Fruit fly (Drosophila melanogaster) whole organism, embryonic: ENCODE measurements around the gene Pur-alpha.

Experiments used
- Atf-2 ChIP-seq: fragments of 200-800 bp; sonication (Bioruptor generic); optimal IDR thresholded peaks from 2 replicates; lab custom pipeline; 2016; ENCODE audit warnings: missing biosample characterization, missing genetic modification characterization
- Awh ChIP-seq: fragments of 200-800 bp; sonication (Bioruptor generic); IDR thresholded peaks from 2 replicates; pipeline ENCODE4, ENCODE4 v1.3.6; 2022; ENCODE audit warnings: missing biosample characterization, missing genetic modification characterization
- Blimp-1 ChIP-seq: fragments of 200-800 bp; sonication (Bioruptor generic); optimal IDR thresholded peaks from 3 replicates; lab custom pipeline; 2018; ENCODE audit warnings: missing biosample characterization, missing genetic modification characterization, mild to moderate bottlenecking, moderate library complexity, missing genetic modification reagents
- CG11723 ChIP-seq: fragments of 200-800 bp; sonication (Bioruptor generic); optimal IDR thresholded peaks from 2 replicates; lab custom pipeline; 2017; ENCODE audit warnings: missing biosample characterization, mild to moderate bottlenecking, missing genetic modification characterization
- CG12659 ChIP-seq: fragments of 200-800 bp; sonication (Bioruptor generic); optimal IDR thresholded peaks from 3 replicates; lab custom pipeline; 2017; ENCODE audit warnings: mild to moderate bottlenecking, missing biosample characterization, missing genetic modification reagents, missing genetic modification characterization
- CG13894 ChIP-seq: fragments of 200-800 bp; sonication (Bioruptor generic); optimal IDR thresholded peaks from 3 replicates; lab custom pipeline; 2018; ENCODE audit warnings: missing biosample characterization, mild to moderate bottlenecking, missing genetic modification characterization, moderate library complexity
- CG1529 ChIP-seq: fragments of 200-800 bp; sonication (Bioruptor generic); optimal IDR thresholded peaks from 3 replicates; lab custom pipeline; 2018; ENCODE audit warnings: missing biosample characterization, missing genetic modification characterization
- CG15479 ChIP-seq: fragments of 200-800 bp; sonication (Bioruptor generic); optimal IDR thresholded peaks from 3 replicates; lab custom pipeline; 2019; ENCODE audit warnings: missing biosample characterization, mild to moderate bottlenecking, missing genetic modification characterization, moderate library complexity
- CG15514 ChIP-seq: fragments of 200-800 bp; sonication (Bioruptor generic); optimal IDR thresholded peaks from 3 replicates; lab custom pipeline; 2017; ENCODE audit warnings: missing biosample characterization, missing genetic modification characterization, mild to moderate bottlenecking, moderate library complexity, missing genetic modification reagents
- CG1603 ChIP-seq: fragments of 200-800 bp; sonication (Bioruptor generic); optimal IDR thresholded peaks from 2 replicates; lab custom pipeline; 2019; ENCODE audit warnings: missing biosample characterization, mild to moderate bottlenecking, missing genetic modification characterization, moderate library complexity
- CG17361 ChIP-seq: fragments of 200-800 bp; sonication (Bioruptor generic); IDR thresholded peaks from 3 replicates; pipeline ENCODE4 v1.3.6; 2022; ENCODE audit warnings: missing biosample characterization, missing genetic modification characterization
- CG17612 ChIP-seq: fragments of 200-800 bp; sonication (Bioruptor generic); IDR thresholded peaks from 2 replicates; pipeline ENCODE4 v1.3.6; 2022; ENCODE audit warnings: missing biosample characterization, missing genetic modification characterization
- CG18262 ChIP-seq: fragments of 200-800 bp; optimal IDR thresholded peaks from 3 replicates; lab custom pipeline; 2019; ENCODE audit warnings: missing biosample characterization, mild to moderate bottlenecking, missing genetic modification characterization, moderate library complexity
- CG18619 ChIP-seq: fragments of 200-800 bp; sonication (Bioruptor generic); optimal IDR thresholded peaks from 3 replicates; lab custom pipeline; 2017; ENCODE audit warnings: missing biosample characterization, mild to moderate bottlenecking, missing genetic modification characterization
- CG2199 ChIP-seq: fragments of 200-800 bp; sonication (Bioruptor generic); IDR thresholded peaks from 3 replicates; pipeline ENCODE4 v1.3.6; 2022; ENCODE audit warnings: missing biosample characterization, missing genetic modification characterization
- CG30020 ChIP-seq: fragments of 200-800 bp; optimal IDR thresholded peaks from 2 replicates; lab custom pipeline; 2019; ENCODE audit warnings: missing biosample characterization, mild to moderate bottlenecking, missing genetic modification characterization, moderate library complexity
- CG4360 ChIP-seq: fragments of 200-800 bp; sonication (Bioruptor generic); IDR thresholded peaks from 2 replicates; pipeline ENCODE4 v1.3.6; 2022; ENCODE audit warnings: missing biosample characterization, missing genetic modification characterization
- CG5245 ChIP-seq: fragments of 200-800 bp; sonication (Bioruptor generic); optimal IDR thresholded peaks from 3 replicates; lab custom pipeline; 2016; ENCODE audit warnings: missing biosample characterization, missing genetic modification characterization
- CG6765 ChIP-seq: fragments of 200-800 bp; sonication (Bioruptor generic); optimal IDR thresholded peaks from 3 replicates; lab custom pipeline; 2017; ENCODE audit warnings: missing biosample characterization, mild to moderate bottlenecking, missing genetic modification characterization
- CG7357 ChIP-seq: fragments of 200-800 bp; sonication (Bioruptor generic); IDR thresholded peaks from 3 replicates; pipeline ENCODE4 v1.3.6; 2022; ENCODE audit warnings: missing biosample characterization, missing genetic modification characterization
- CG8924 ChIP-seq: fragments of 200-800 bp; optimal IDR thresholded peaks from 3 replicates; lab custom pipeline; 2019; ENCODE audit warnings: missing biosample characterization, mild to moderate bottlenecking, missing genetic modification characterization, moderate library complexity
- CG9215 ChIP-seq: fragments of 200-800 bp; sonication (Bioruptor generic); IDR thresholded peaks from 2 replicates; pipeline ENCODE4 v1.3.6; 2022; ENCODE audit warnings: missing biosample characterization, missing genetic modification characterization
- CG9437 ChIP-seq: fragments of 200-800 bp; sonication (Bioruptor generic); optimal IDR thresholded peaks from 2 replicates; lab custom pipeline; 2018; ENCODE audit warnings: missing biosample characterization, mild to moderate bottlenecking, missing genetic modification characterization
- CG9727 ChIP-seq: fragments of 200-800 bp; sonication (Bioruptor generic); optimal IDR thresholded peaks from 3 replicates; lab custom pipeline; 2017; ENCODE audit warnings: missing biosample characterization, mild to moderate bottlenecking, missing genetic modification characterization
- CTCF ChIP-seq: fragments of 200-800 bp; sonication (Bioruptor generic); optimal IDR thresholded peaks from 2 replicates; lab custom pipeline; 2017; ENCODE audit warnings: missing biosample characterization, mild to moderate bottlenecking, missing genetic modification characterization, moderate library complexity
- Eip74EF ChIP-seq, 2 experiments: fragments of 200-800 bp in 1 of 2; fragments of >200 bp in 1 of 2; sonication (Bioruptor generic) in 1 of 2; optimal IDR thresholded peaks; 2 replicates each; lab custom pipeline; 2017 to 2019; ENCODE audit warnings: missing biosample characterization in 2 of 2, missing genetic modification characterization in 2 of 2, mild to moderate bottlenecking in 1 of 2, moderate library complexity in 1 of 2
- Myb ChIP-seq: fragments of 200-800 bp; sonication (Bioruptor generic); optimal IDR thresholded peaks from 2 replicates; lab custom pipeline; 2016; ENCODE audit warnings: missing biosample characterization, missing genetic modification characterization
- PHDP ChIP-seq: fragments of 200-800 bp; sonication (Bioruptor generic); optimal IDR thresholded peaks from 3 replicates; lab custom pipeline; 2018; ENCODE audit warnings: missing biosample characterization, mild to moderate bottlenecking, missing genetic modification characterization, moderate library complexity
- Ptx1 ChIP-seq: fragments of 200-800 bp; sonication (Bioruptor generic); IDR thresholded peaks from 2 replicates; pipeline ENCODE4 v1.3.6; 2022; ENCODE audit warnings: missing biosample characterization, missing genetic modification characterization
- Ssrp ChIP-seq: fragments of 200-800 bp; sonication (Bioruptor generic); optimal IDR thresholded peaks from 2 replicates; lab custom pipeline; 2018; ENCODE audit warnings: missing biosample characterization, mild to moderate bottlenecking, missing genetic modification characterization, moderate library complexity
- Stat92E ChIP-seq, 3 experiments: fragments of >200 bp in 2 of 3; fragments of 200-800 bp in 1 of 3; sonication (Bioruptor generic) in 1 of 3; optimal IDR thresholded peaks; 2 replicates each; lab custom pipeline; 2017 to 2019; ENCODE audit warnings: missing biosample characterization in 3 of 3, missing genetic modification characterization in 3 of 3, mild to moderate bottlenecking in 1 of 3, moderate library complexity in 1 of 3
- Taf1 ChIP-seq: fragments of 200-800 bp; sonication (Bioruptor generic); IDR thresholded peaks from 2 replicates; pipeline ENCODE4 v1.3.6; 2022; ENCODE audit warnings: missing biosample characterization, missing genetic modification characterization
- btn ChIP-seq: fragments of 200-800 bp; sonication (Bioruptor generic); optimal IDR thresholded peaks from 2 replicates; lab custom pipeline; 2016; ENCODE audit warnings: missing biosample characterization, missing genetic modification characterization
- corto ChIP-seq: fragments of 200-800 bp; sonication (Bioruptor generic); optimal IDR thresholded peaks from 2 replicates; lab custom pipeline; 2016; ENCODE audit warnings: missing biosample characterization, mild to moderate bottlenecking, missing genetic modification characterization, moderate library complexity
- crol ChIP-seq: fragments of 200-800 bp; sonication (Bioruptor generic); IDR thresholded peaks from 2 replicates; pipeline ENCODE4 v1.3.6; 2022; ENCODE audit warnings: missing biosample characterization, missing genetic modification characterization
- dpn ChIP-seq, 2 experiments: fragments of 200-800 bp; sonication (Bioruptor generic); optimal IDR thresholded peaks; 3 replicates each; lab custom pipeline; 2016; ENCODE audit warnings: missing biosample characterization in 2 of 2, missing genetic modification characterization in 2 of 2
- fd102C ChIP-seq: fragments of 200-800 bp; sonication (Bioruptor generic); optimal IDR thresholded peaks from 2 replicates; lab custom pipeline; 2018; ENCODE audit warnings: missing biosample characterization, mild to moderate bottlenecking, missing genetic modification characterization, moderate library complexity
- gem ChIP-seq: fragments of 200-800 bp; sonication (Bioruptor generic); optimal IDR thresholded peaks from 2 replicates; lab custom pipeline; 2019; ENCODE audit warnings: missing biosample characterization, mild to moderate bottlenecking, missing genetic modification characterization, moderate library complexity
- jumu ChIP-seq: fragments of 200-800 bp; sonication (Bioruptor generic); optimal IDR thresholded peaks from 3 replicates; lab custom pipeline; 2016; ENCODE audit warnings: missing biosample characterization, missing genetic modification characterization
- nerfin-1 ChIP-seq: fragments of 200-800 bp; sonication (Bioruptor generic); optimal IDR thresholded peaks from 3 replicates; lab custom pipeline; 2019; ENCODE audit warnings: missing biosample characterization, mild to moderate bottlenecking, missing genetic modification characterization, moderate library complexity
- onecut ChIP-seq: fragments of 200-800 bp; sonication (Bioruptor generic); IDR thresholded peaks from 2 replicates; pipeline ENCODE4 v1.3.6; 2022; ENCODE audit warnings: missing biosample characterization, missing genetic modification characterization
- pfk ChIP-seq: fragments of 200-800 bp; sonication (Bioruptor generic); optimal IDR thresholded peaks from 2 replicates; lab custom pipeline; 2018; ENCODE audit warnings: missing biosample characterization, mild to moderate bottlenecking, missing genetic modification characterization, moderate library complexity
- pros ChIP-seq: fragments of 200-800 bp; sonication (Bioruptor generic); optimal IDR thresholded peaks from 3 replicates; lab custom pipeline; 2019; ENCODE audit warnings: missing biosample characterization, mild to moderate bottlenecking, missing genetic modification characterization, moderate library complexity
- pzg ChIP-seq: fragments of 200-800 bp; sonication (Bioruptor generic); optimal IDR thresholded peaks from 3 replicates; lab custom pipeline; 2018; ENCODE audit warnings: missing biosample characterization, mild to moderate bottlenecking, missing genetic modification characterization, moderate library complexity
- repo ChIP-seq: fragments of 200-800 bp; sonication (Bioruptor generic); optimal IDR thresholded peaks from 2 replicates; lab custom pipeline; 2016; ENCODE audit warnings: missing biosample characterization, missing genetic modification characterization
- zf30C ChIP-seq: fragments of 200-800 bp; sonication (Bioruptor generic); optimal IDR thresholded peaks from 3 replicates; lab custom pipeline; 2018; ENCODE audit warnings: missing biosample characterization, mild to moderate bottlenecking, missing genetic modification characterization

The Pur-alpha gene

dm6 chr4:576439-576838, 18.6 kb downstream of the Pur-alpha start:
- no peak for TF ChIP-seq jumu (GFP tag; lab: Kevin White, UChicago)
- no peak for TF ChIP-seq Eip74EF (GFP tag; optimal IDR thresholded peaks at IDR 0.05; lab: Kevin White, UChicago)
- no peak for TF ChIP-seq PHDP (tag; lab: Kevin White, UChicago)
- no peak for TF ChIP-seq repo (GFP tag; lab: Kevin White, UChicago)
- no peak for TF ChIP-seq CG6765
- no peak for TF ChIP-seq zf30C (GFP tag; lab: Kevin White, UChicago)
- TF ChIP-seq corto (GFP tag; lab: Kevin White, UChicago), result no peak
- TF ChIP-seq CTCF (GFP tag; lab: Kevin White, UChicago), result no peak
- no peak for TF ChIP-seq CG18619 (GFP tag; lab: Kevin White, UChicago)
- no peak for TF ChIP-seq dpn (GFP tag; optimal IDR thresholded peaks at IDR 0.05; lab: Kevin White, UChicago)
- TF ChIP-seq CG9437 (GFP tag; lab: Kevin White, UChicago), result no peak
- no peak for TF ChIP-seq Ssrp (tag; lab: Kevin White, UChicago)
- no peak for TF ChIP-seq btn (GFP tag; lab: Kevin White, UChicago)
- TF ChIP-seq Awh (GFP tag; lab: Robert Waterston, UW), result no peak
- no peak for TF ChIP-seq CG18262 (tag; lab: Kevin White, UChicago)

- TF ChIP-seq Ptx1 (GFP tag; lab: Robert Waterston, UW), result no peak
- TF ChIP-seq CG15514 (GFP tag; lab: Kevin White, UChicago), result peak; percentile 97
- TF ChIP-seq CG2199 (GFP tag; lab: Robert Waterston, UW), result 0 out of 3 replicates have a peak, but pooled peaks have one; percentile 29
- TF ChIP-seq gem (tag; lab: Kevin White, UChicago), result peak; percentile 5
Observed at dm6 chr4:582836-583235, 25.0 kb downstream of the Pur-alpha start, which contains the start of gene CG1909. CG1909 (plus strand) TSS chr4:583108.

dm6 chr4:588514-588913, 30.7 kb downstream of the Pur-alpha start:
- peak; percentile 39; the same call in 1 of the 2 replicates for TF ChIP-seq onecut (GFP tag; lab: Robert Waterston, UW)
- TF ChIP-seq CG4360 (GFP tag; lab: Robert Waterston, UW), result no peak
- peak; percentile 90 for TF ChIP-seq Blimp-1
- TF ChIP-seq CG5245 (GFP tag; lab: Kevin White, UChicago), result no peak
- TF ChIP-seq Atf-2 (GFP tag; lab: Kevin White, UChicago), result no peak
- TF ChIP-seq Taf1 (GFP tag; lab: Robert Waterston, UW), result no peak
- peak; percentile 32 for TF ChIP-seq CG15479 (GFP tag; lab: Kevin White, UChicago)
- no peak for TF ChIP-seq CG9215 (GFP tag; lab: Robert Waterston, UW)
- peak; percentile 43 for TF ChIP-seq CG11723 (GFP tag; lab: Kevin White, UChicago)

DNA sequence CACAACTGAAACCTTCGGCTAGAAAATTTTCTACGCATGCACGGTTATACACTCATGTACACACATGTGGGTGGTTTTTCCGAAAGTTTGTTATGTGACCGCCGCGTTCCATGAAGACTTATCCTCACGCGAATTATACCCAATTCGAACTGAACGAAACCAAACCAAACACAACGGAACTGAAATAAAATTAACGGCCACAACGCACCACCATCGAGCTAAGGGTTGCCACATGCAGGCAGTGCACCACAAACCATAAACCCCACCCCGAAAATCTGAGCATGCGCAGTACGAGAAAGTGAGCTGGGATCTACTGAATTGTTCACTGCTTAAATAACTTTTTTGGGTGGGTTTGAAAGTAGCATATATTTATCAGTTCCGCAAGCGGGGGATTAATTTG, 49.7 kb downstream of the Pur-alpha start, which contains the start of gene onecut:
onecut (minus strand) TSS at position 152 of the 400 bp plus-strand sequence.
- TF ChIP-seq CG9727 (GFP tag; lab: Kevin White, UChicago) (no peak), CG17612 (no peak), CG7357 (GFP tag; lab: Robert Waterston, UW) (peak; percentile 57; the same call in 1 of the 3 replicates), Stat92E (GFP tag; optimal IDR thresholded peaks at IDR 0.05; lab: Kevin White, UChicago) (no peak), CG8924 (peak; percentile 6), CG13894 (tag; lab: Kevin White, UChicago) (peak; percentile 56), CG30020 (tag; lab: Kevin White, UChicago) (peak; percentile 89), CG1603 (tag; lab: Kevin White, UChicago) (peak; percentile 69), fd102C (GFP tag; lab: Kevin White, UChicago) (no peak), Myb (GFP tag; lab: Kevin White, UChicago) (peak; percentile 25), pros (GFP tag; lab: Kevin White, UChicago) (peak; percentile 23), CG1529 (GFP tag; lab: Kevin White, UChicago) (no peak), CG17361 (no peak), crol (GFP tag; lab: Robert Waterston, UW) (no peak), CG12659 (peak; percentile 6), pzg (GFP tag; lab: Kevin White, UChicago) (peak; percentile 34), pfk (peak; percentile 58), nerfin-1 (peak; percentile 45), CG11723 (GFP tag; lab: Kevin White, UChicago) (peak; percentile 27)
